Fruit fly (Drosophila melanogaster) whole organism, embryonic: ENCODE measurements around the gene Ero1L.

Source experiments
- CG10321 ChIP-seq: fragments of 200-800 bp; sonication (Bioruptor generic); IDR thresholded peaks from 2 replicates; pipeline ENCODE4 v1.3.6; 2022; ENCODE audit warnings: missing biosample characterization, missing genetic modification characterization
- CG12219 ChIP-seq: fragments of 200-800 bp; sonication (Bioruptor generic); optimal IDR thresholded peaks from 3 replicates; lab custom pipeline; 2018; ENCODE audit warnings: missing biosample characterization, mild to moderate bottlenecking, missing genetic modification characterization
- CG12769 ChIP-seq: fragments of 200-800 bp; sonication (Bioruptor generic); optimal IDR thresholded peaks from 2 replicates; lab custom pipeline; 2019; ENCODE audit warnings: missing biosample characterization, mild to moderate bottlenecking, missing genetic modification characterization, moderate library complexity
- CG14710 ChIP-seq: fragments of 200-800 bp; sonication (Bioruptor generic); optimal IDR thresholded peaks from 3 replicates; lab custom pipeline; 2019; ENCODE audit warnings: missing biosample characterization, mild to moderate bottlenecking, missing genetic modification characterization, moderate library complexity
- CG15269 ChIP-seq: fragments of 200-800 bp; sonication (Bioruptor generic); optimal IDR thresholded peaks from 2 replicates; lab custom pipeline; 2018; ENCODE audit warnings: missing biosample characterization, mild to moderate bottlenecking, missing genetic modification characterization, moderate library complexity
- CG15479 ChIP-seq: fragments of 200-800 bp; sonication (Bioruptor generic); optimal IDR thresholded peaks from 3 replicates; lab custom pipeline; 2019; ENCODE audit warnings: missing biosample characterization, mild to moderate bottlenecking, missing genetic modification characterization, moderate library complexity
- CG16815 ChIP-seq: fragments of 200-800 bp; sonication (Bioruptor generic); optimal IDR thresholded peaks from 3 replicates; lab custom pipeline; 2017; ENCODE audit warnings: missing biosample characterization, mild to moderate bottlenecking, missing genetic modification characterization
- CG17612 ChIP-seq: fragments of 200-800 bp; sonication (Bioruptor generic); IDR thresholded peaks from 2 replicates; pipeline ENCODE4 v1.3.6; 2022; ENCODE audit warnings: missing biosample characterization, missing genetic modification characterization
- CG17829 ChIP-seq: fragments of 200-800 bp; optimal IDR thresholded peaks from 2 replicates; lab custom pipeline; 2019; ENCODE audit warnings: missing biosample characterization, mild to moderate bottlenecking, missing genetic modification characterization, moderate library complexity
- CG18476 ChIP-seq: fragments of 200-800 bp; sonication (Bioruptor generic); optimal IDR thresholded peaks from 2 replicates; lab custom pipeline; 2016; ENCODE audit warnings: missing biosample characterization, mild to moderate bottlenecking, missing genetic modification characterization
- CG2199 ChIP-seq: fragments of 200-800 bp; sonication (Bioruptor generic); IDR thresholded peaks from 3 replicates; pipeline ENCODE4 v1.3.6; 2022; ENCODE audit warnings: missing biosample characterization, missing genetic modification characterization
- CG32767 ChIP-seq: fragments of 200-800 bp; sonication (Bioruptor generic); IDR thresholded peaks from 2 replicates; pipeline ENCODE4 v1.3.6; 2022; ENCODE audit warnings: missing biosample characterization, missing genetic modification characterization
- CG33557 ChIP-seq: fragments of 200-800 bp; sonication (Bioruptor generic); optimal IDR thresholded peaks from 2 replicates; lab custom pipeline; 2019; ENCODE audit warnings: missing biosample characterization, mild to moderate bottlenecking, missing genetic modification characterization, moderate library complexity
- CG4617 ChIP-seq: fragments of 200-800 bp; sonication (Bioruptor generic); optimal IDR thresholded peaks from 3 replicates; lab custom pipeline; 2016; ENCODE audit warnings: missing biosample characterization, missing genetic modification characterization, borderline replicate concordance
- CG4820 ChIP-seq: fragments of 200-800 bp; sonication (Bioruptor generic); optimal IDR thresholded peaks from 3 replicates; lab custom pipeline; 2016; ENCODE audit warnings: missing biosample characterization, missing genetic modification characterization
- CG7745 ChIP-seq: fragments of 200-800 bp; sonication (Bioruptor generic); optimal IDR thresholded peaks from 2 replicates; lab custom pipeline; 2018; ENCODE audit warnings: missing biosample characterization, mild to moderate bottlenecking, missing genetic modification characterization, moderate library complexity
- CG7987 ChIP-seq: fragments of 200-800 bp; sonication (Bioruptor generic); optimal IDR thresholded peaks from 2 replicates; lab custom pipeline; 2018; ENCODE audit warnings: missing biosample characterization, mild to moderate bottlenecking, missing genetic modification characterization, moderate library complexity
- CG8388 ChIP-seq: fragments of 200-800 bp; sonication (Bioruptor generic); optimal IDR thresholded peaks from 2 replicates; lab custom pipeline; 2019; ENCODE audit warnings: missing biosample characterization, mild to moderate bottlenecking, missing genetic modification characterization, moderate library complexity
- CG8924 ChIP-seq: fragments of 200-800 bp; optimal IDR thresholded peaks from 3 replicates; lab custom pipeline; 2019; ENCODE audit warnings: missing biosample characterization, mild to moderate bottlenecking, missing genetic modification characterization, moderate library complexity
- CG9727 ChIP-seq: fragments of 200-800 bp; sonication (Bioruptor generic); optimal IDR thresholded peaks from 3 replicates; lab custom pipeline; 2017; ENCODE audit warnings: missing biosample characterization, mild to moderate bottlenecking, missing genetic modification characterization
- Chrac-16 ChIP-seq: fragments of 200-800 bp; sonication (Bioruptor generic); optimal IDR thresholded peaks from 3 replicates; lab custom pipeline; 2016; ENCODE audit warnings: missing biosample characterization, missing genetic modification characterization
- Ets65A ChIP-seq: fragments of 200-800 bp; sonication (Bioruptor generic); peaks from one replicate; lab custom pipeline; 2016; ENCODE audit warnings: missing biosample characterization, missing genetic modification characterization
- GATAe ChIP-seq: fragments of 200-800 bp; sonication (Bioruptor generic); conservative IDR thresholded peaks from 2 replicates; pipeline ENCODE4 v1.3.6; 2022; ENCODE audit warnings: missing biosample characterization, missing genetic modification characterization
- H15 ChIP-seq: fragments of 200-800 bp; sonication (Bioruptor generic); IDR thresholded peaks from 3 replicates; pipeline ENCODE4 v1.3.6; 2022; ENCODE audit warnings: missing biosample characterization, missing genetic modification characterization
- Neu2 ChIP-seq: fragments of 200-800 bp; sonication (Bioruptor generic); optimal IDR thresholded peaks from 3 replicates; lab custom pipeline; 2016; ENCODE audit warnings: missing biosample characterization, missing genetic modification characterization, borderline replicate concordance
- Oli ChIP-seq: fragments of 200-800 bp; sonication (Bioruptor generic); optimal IDR thresholded peaks from 2 replicates; lab custom pipeline; 2018; ENCODE audit warnings: missing biosample characterization, mild to moderate bottlenecking, missing genetic modification characterization, moderate library complexity
- PHDP ChIP-seq: fragments of 200-800 bp; sonication (Bioruptor generic); optimal IDR thresholded peaks from 3 replicates; lab custom pipeline; 2018; ENCODE audit warnings: missing biosample characterization, mild to moderate bottlenecking, missing genetic modification characterization, moderate library complexity
- Poxn ChIP-seq: fragments of 200-800 bp; sonication (Bioruptor generic); IDR thresholded peaks from 2 replicates; pipeline ENCODE4 v1.3.6; 2022; ENCODE audit warnings: missing biosample characterization, missing genetic modification characterization
- amos ChIP-seq: fragments of 200-800 bp; sonication (Bioruptor generic); IDR thresholded peaks from 2 replicates; pipeline ENCODE4 v1.3.6; 2022; ENCODE audit warnings: missing biosample characterization, missing genetic modification characterization; ENCODE audit not compliant: partially characterized antibody
- ara ChIP-seq: fragments of 200-800 bp; sonication (Bioruptor generic); IDR thresholded peaks from 2 replicates; pipeline ENCODE4 v1.3.6; 2022; ENCODE audit warnings: missing biosample characterization, missing genetic modification characterization
- chif ChIP-seq, 2 experiments: fragments of 200-800 bp; sonication (Bioruptor generic); optimal IDR thresholded peaks; 3 replicates each; lab custom pipeline; 2016; ENCODE audit warnings: missing biosample characterization in 2 of 2, missing genetic modification characterization in 2 of 2
- chinmo ChIP-seq: fragments of 200-800 bp; sonication (Bioruptor generic); IDR thresholded peaks from 4 replicates; pipeline ENCODE4 v1.3.6; 2022; ENCODE audit warnings: missing biosample characterization, missing genetic modification characterization; ENCODE audit not compliant: partially characterized antibody
- corto ChIP-seq: fragments of 200-800 bp; sonication (Bioruptor generic); optimal IDR thresholded peaks from 2 replicates; lab custom pipeline; 2016; ENCODE audit warnings: missing biosample characterization, mild to moderate bottlenecking, missing genetic modification characterization, moderate library complexity
- crol ChIP-seq: fragments of 200-800 bp; sonication (Bioruptor generic); IDR thresholded peaks from 2 replicates; pipeline ENCODE4 v1.3.6; 2022; ENCODE audit warnings: missing biosample characterization, missing genetic modification characterization
- dm ChIP-seq: fragments of 200-800 bp; sonication (Bioruptor generic); optimal IDR thresholded peaks from 3 replicates; lab custom pipeline; 2016; ENCODE audit warnings: missing biosample characterization, missing genetic modification characterization
- dmrt11E ChIP-seq: fragments of 200-800 bp; sonication (Bioruptor generic); optimal IDR thresholded peaks from 3 replicates; lab custom pipeline; 2018; ENCODE audit warnings: missing biosample characterization, mild to moderate bottlenecking, missing genetic modification characterization, moderate library complexity
- gce ChIP-seq: fragments of 200-800 bp; sonication (Bioruptor generic); IDR thresholded peaks from 3 replicates; pipeline ENCODE4 v1.3.6; 2022; ENCODE audit warnings: missing biosample characterization, missing genetic modification characterization
- gcm ChIP-seq: fragments of 200-800 bp; sonication (Bioruptor generic); optimal IDR thresholded peaks from 2 replicates; lab custom pipeline; 2019; ENCODE audit warnings: missing biosample characterization, mild to moderate bottlenecking, missing genetic modification characterization, moderate library complexity
- mam ChIP-seq: fragments of 200-800 bp; sonication (Bioruptor generic); optimal IDR thresholded peaks from 3 replicates; lab custom pipeline; 2016; ENCODE audit warnings: missing biosample characterization, missing genetic modification characterization
- nmo ChIP-seq: fragments of 200-800 bp; sonication (Bioruptor generic); optimal IDR thresholded peaks from 2 replicates; lab custom pipeline; 2018; ENCODE audit warnings: missing biosample characterization, mild to moderate bottlenecking, missing genetic modification characterization, moderate library complexity
- pfk ChIP-seq: fragments of 200-800 bp; sonication (Bioruptor generic); optimal IDR thresholded peaks from 2 replicates; lab custom pipeline; 2018; ENCODE audit warnings: missing biosample characterization, mild to moderate bottlenecking, missing genetic modification characterization, moderate library complexity
- sens ChIP-seq: fragments of 200-800 bp; sonication (Bioruptor generic); peaks from one replicate; lab custom pipeline; 2016; ENCODE audit warnings: missing biosample characterization, missing genetic modification characterization
- sim ChIP-seq: fragments of 200-800 bp; sonication (Bioruptor generic); IDR thresholded peaks from 2 replicates; pipeline ENCODE4 v1.3.6; 2022; ENCODE audit warnings: missing biosample characterization, missing genetic modification characterization
- tna ChIP-seq: fragments of 200-800 bp; sonication (Bioruptor generic); IDR thresholded peaks from 2 replicates; pipeline ENCODE4 v1.3.6; 2022; ENCODE audit warnings: missing biosample characterization, missing genetic modification characterization; ENCODE audit not compliant: partially characterized antibody
- toy ChIP-seq: fragments of 200-800 bp; sonication (Bioruptor generic); IDR thresholded peaks from 2 replicates; pipeline ENCODE4 v1.3.6; 2022; ENCODE audit warnings: missing biosample characterization, missing genetic modification characterization
- vnd ChIP-seq: fragments of 200-800 bp; sonication (Bioruptor generic); IDR thresholded peaks from 3 replicates; pipeline ENCODE4 v1.3.6; 2022; ENCODE audit warnings: missing biosample characterization, missing genetic modification characterization; ENCODE audit not compliant: partially characterized antibody
- vvl ChIP-seq: fragments of 200-800 bp; sonication (Bioruptor generic); IDR thresholded peaks from 2 replicates; pipeline ENCODE4 v1.3.6; 2022; ENCODE audit warnings: missing biosample characterization, missing genetic modification characterization
- zf30C ChIP-seq: fragments of 200-800 bp; sonication (Bioruptor generic); optimal IDR thresholded peaks from 3 replicates; lab custom pipeline; 2018; ENCODE audit warnings: missing biosample characterization, mild to moderate bottlenecking, missing genetic modification characterization

Ero1L gene

DNA sequence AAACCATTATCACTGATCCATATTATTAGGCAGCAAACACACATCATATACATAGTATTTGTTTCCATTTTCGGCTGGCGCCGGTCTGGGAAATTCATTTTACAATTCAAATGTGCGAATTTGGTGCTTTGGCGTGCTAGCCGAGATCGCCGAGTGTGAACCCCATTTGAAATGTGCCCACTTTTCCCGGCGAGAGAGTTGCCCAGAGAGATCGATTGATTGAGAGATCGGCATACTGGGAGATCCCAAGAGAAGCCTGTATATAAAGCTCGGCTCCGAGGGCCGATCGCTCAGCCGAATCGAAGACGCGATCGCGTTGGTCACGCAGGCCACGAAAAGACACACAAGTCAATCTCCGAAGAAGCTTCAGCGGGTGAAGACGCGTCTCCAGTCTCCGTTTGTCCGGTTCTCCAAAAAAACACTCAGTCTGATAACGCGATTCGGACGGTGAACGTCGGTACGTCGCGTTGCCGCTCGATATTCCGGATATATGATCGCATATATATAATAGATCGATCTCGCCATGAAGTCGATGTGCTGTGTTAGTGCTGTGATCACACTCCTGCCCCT, 21.7 kb upstream of the Ero1L start, which contains the start of gene CG1299 (continued):
- TF ChIP-seq Neu2 (GFP tag; lab: Kevin White, UChicago) (no peak), amos (GFP tag; lab: Robert Waterston, UW) (peak; percentile 13; the same call in 1 of the 2 replicates), PHDP (tag; lab: Kevin White, UChicago) (no peak), CG12219 (no peak), dm (GFP tag; lab: Kevin White, UChicago) (no peak), CG18476 (GFP tag; lab: Kevin White, UChicago) (no peak), toy (GFP tag; lab: Robert Waterston, UW) (no peak), pfk (no peak), mam (no peak), CG17612 (no peak), CG15269 (tag; lab: Kevin White, UChicago) (no peak), GATAe (GFP tag; lab: Robert Waterston, UW) (no peak), sens (GFP tag; lab: Kevin White, UChicago) (peak; percentile 4), chinmo (peak; percentile 76; the same call in 3 of the 4 replicates), CG12769 (tag; lab: Kevin White, UChicago) (peak; percentile 67), tna (GFP tag; lab: Robert Waterston, UW) (no peak), vnd (GFP tag; lab: Robert Waterston, UW) (no peak), sim (GFP tag; lab: Robert Waterston, UW) (no peak), CG2199 (no peak)

DNA sequence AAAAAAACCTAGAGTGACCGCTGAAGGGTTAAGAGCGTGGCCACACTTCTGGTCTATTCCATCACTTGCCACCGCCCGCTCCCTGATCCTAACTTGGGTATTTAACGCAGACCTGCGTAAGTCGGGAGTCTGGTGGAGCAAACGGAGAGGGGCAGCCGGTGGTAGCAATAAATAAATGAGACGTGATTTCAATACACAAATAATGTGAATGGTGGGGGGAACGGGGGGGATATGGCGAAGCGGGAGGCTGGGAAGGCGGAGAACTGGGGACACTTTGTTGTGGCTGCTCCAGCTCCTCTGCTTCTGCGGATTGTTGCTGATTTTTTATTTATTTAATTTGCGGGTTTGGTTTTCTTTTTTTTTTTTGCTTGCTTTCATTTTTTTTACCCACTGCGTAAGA, 12.4 kb upstream of the Ero1L start:
- peak; percentile 78 for TF ChIP-seq crol (GFP tag; lab: Robert Waterston, UW)
- peak; percentile 19; the same call in 1 of the 2 replicates for TF ChIP-seq vvl (GFP tag; lab: Robert Waterston, UW)
- TF ChIP-seq gcm (GFP tag; lab: Kevin White, UChicago): no peak

DNA sequence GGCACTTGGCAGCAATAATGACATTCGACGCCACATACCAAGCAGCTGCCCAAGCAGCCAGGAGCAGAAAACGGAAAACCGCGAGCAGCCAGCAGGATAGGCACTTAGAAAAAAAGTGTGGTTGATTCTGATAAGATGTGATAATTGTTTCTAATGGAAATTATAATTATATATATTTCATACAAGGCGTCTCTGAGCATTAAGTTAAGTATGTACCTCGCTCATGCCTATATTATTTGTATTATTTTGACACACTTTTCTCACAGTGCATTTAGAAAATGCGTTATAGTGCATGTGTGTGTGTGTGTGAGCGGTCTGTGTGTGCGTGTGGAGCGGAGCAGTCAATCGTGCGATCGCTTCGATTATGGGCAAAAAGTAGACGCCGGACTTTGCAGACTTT, 11.8 kb upstream of the Ero1L start:
- TF ChIP-seq CG33557 (GFP tag; lab: Kevin White, UChicago): peak; percentile 22
- TF ChIP-seq Ets65A: no peak
- TF ChIP-seq nmo (GFP tag; lab: Kevin White, UChicago): peak; percentile 38
- TF ChIP-seq CG4820: peak; percentile 7
- TF ChIP-seq CG14710: peak; percentile 39
- peak; percentile 69 for TF ChIP-seq dmrt11E (tag; lab: Kevin White, UChicago)
- TF ChIP-seq CG9727: peak; percentile 68
- TF ChIP-seq CG4617 (GFP tag; lab: Kevin White, UChicago): peak; percentile 3
- no peak for TF ChIP-seq H15 (GFP tag; lab: Robert Waterston, UW)
- TF ChIP-seq CG16815: peak; percentile 1
- peak; percentile 15 for TF ChIP-seq CG8924
- peak; percentile 66; the same call in 1 of the 2 replicates for TF ChIP-seq ara (GFP tag; lab: Robert Waterston, UW)
- no peak for TF ChIP-seq CG7745 (tag; lab: Kevin White, UChicago)
- TF ChIP-seq CG8388 (GFP tag; lab: Kevin White, UChicago): peak; percentile 22
- TF ChIP-seq Oli (tag; lab: Kevin White, UChicago): peak; percentile 13
- no peak for TF ChIP-seq CG32767 (GFP tag; lab: Robert Waterston, UW)
- TF ChIP-seq gce (GFP tag; lab: Robert Waterston, UW): 0 out of 3 replicates have a peak, but pooled peaks have one; percentile 30
- TF ChIP-seq CG7987 (GFP tag; lab: Kevin White, UChicago): no peak
- TF ChIP-seq CG15479 (GFP tag; lab: Kevin White, UChicago): peak; percentile 5
- no peak for TF ChIP-seq CG10321 (GFP tag; lab: Robert Waterston, UW)
- peak in 1 of 2 experiments; percentile 23 for TF ChIP-seq chif (GFP tag; optimal IDR thresholded peaks at IDR 0.05; lab: Kevin White, UChicago)
- TF ChIP-seq Chrac-16 (GFP tag; lab: Kevin White, UChicago): peak; percentile 45
- TF ChIP-seq sens (GFP tag; lab: Kevin White, UChicago): peak; percentile 2
- no peak for TF ChIP-seq Poxn
- peak; percentile 58 for TF ChIP-seq zf30C
- TF ChIP-seq corto (GFP tag; lab: Kevin White, UChicago): peak; percentile 44
- TF ChIP-seq CG17829: peak; percentile 56
